Fruit fly (Drosophila melanogaster) whole organism, embryonic: ENCODE measurements around the gene tws.
A peak's percentile ranks its signal among the peaks of the same experiment; 100 is the strongest.

ENCODE experiments used
- Asciz ChIP-seq: fragments of 200-800 bp; sonication (Bioruptor generic); optimal IDR thresholded peaks from 2 replicates; lab custom pipeline; 2017; ENCODE audit warnings: missing biosample characterization, mild to moderate bottlenecking, missing genetic modification characterization, missing genetic modification reagents
- BtbVII ChIP-seq: fragments of 200-800 bp; sonication (Bioruptor generic); optimal IDR thresholded peaks from 3 replicates; lab custom pipeline; 2017; ENCODE audit warnings: missing biosample characterization, mild to moderate bottlenecking, missing genetic modification characterization
- CG10959 ChIP-seq: fragments of 200-800 bp; sonication (Bioruptor generic); IDR thresholded peaks from 2 replicates; pipeline ENCODE4 v1.3.6; 2022; ENCODE audit warnings: missing biosample characterization, missing genetic modification characterization
- CG10979 ChIP-seq: fragments of 200-800 bp; sonication (Bioruptor generic); optimal IDR thresholded peaks from 2 replicates; lab custom pipeline; 2018; ENCODE audit warnings: missing biosample characterization, mild to moderate bottlenecking, missing genetic modification characterization, moderate library complexity
- CG11398 ChIP-seq: fragments of 200-800 bp; sonication (Bioruptor generic); optimal IDR thresholded peaks from 2 replicates; lab custom pipeline; 2016; ENCODE audit warnings: missing biosample characterization, missing genetic modification characterization
- CG12071 ChIP-seq: fragments of 200-800 bp; sonication (Bioruptor generic); optimal IDR thresholded peaks from 3 replicates; lab custom pipeline; 2018; ENCODE audit warnings: missing biosample characterization, mild to moderate bottlenecking, missing genetic modification characterization
- CG12219 ChIP-seq: fragments of 200-800 bp; sonication (Bioruptor generic); optimal IDR thresholded peaks from 3 replicates; lab custom pipeline; 2018; ENCODE audit warnings: missing biosample characterization, mild to moderate bottlenecking, missing genetic modification characterization
- CG12769 ChIP-seq: fragments of 200-800 bp; sonication (Bioruptor generic); optimal IDR thresholded peaks from 2 replicates; lab custom pipeline; 2019; ENCODE audit warnings: missing biosample characterization, mild to moderate bottlenecking, missing genetic modification characterization, moderate library complexity
- CG14667 ChIP-seq: fragments of 200-800 bp; sonication (Bioruptor generic); IDR thresholded peaks from 2 replicates; pipeline ENCODE4 v1.3.6; 2022; ENCODE audit warnings: missing biosample characterization, missing genetic modification characterization
- CG16863 ChIP-seq: fragments of 200-800 bp; sonication (Bioruptor generic); optimal IDR thresholded peaks from 3 replicates; lab custom pipeline; 2016; ENCODE audit warnings: missing biosample characterization, missing genetic modification characterization
- CG43689 ChIP-seq: fragments of 200-800 bp; sonication (Bioruptor generic); IDR thresholded peaks from 2 replicates; pipeline ENCODE4 v1.3.6; 2022; ENCODE audit warnings: missing biosample characterization, missing genetic modification characterization
- CG4404 ChIP-seq: fragments of 200-800 bp; sonication (Bioruptor generic); IDR thresholded peaks from 2 replicates; pipeline ENCODE4 v1.3.6; 2022; ENCODE audit warnings: missing biosample characterization, missing genetic modification characterization
- CG5180 ChIP-seq: fragments of 200-800 bp; sonication (Bioruptor generic); optimal IDR thresholded peaks from 3 replicates; lab custom pipeline; 2017; ENCODE audit warnings: missing biosample characterization, missing genetic modification characterization, mild to moderate bottlenecking, moderate library complexity, missing genetic modification reagents
- CG6654 ChIP-seq: fragments of 200-800 bp; sonication (Bioruptor generic); optimal IDR thresholded peaks from 2 replicates; lab custom pipeline; 2017; ENCODE audit warnings: missing biosample characterization, mild to moderate bottlenecking, missing genetic modification characterization
- CG6765 ChIP-seq: fragments of 200-800 bp; sonication (Bioruptor generic); optimal IDR thresholded peaks from 3 replicates; lab custom pipeline; 2017; ENCODE audit warnings: missing biosample characterization, mild to moderate bottlenecking, missing genetic modification characterization
- CG8281 ChIP-seq: fragments of 200-800 bp; sonication (Bioruptor generic); optimal IDR thresholded peaks from 2 replicates; lab custom pipeline; 2018; ENCODE audit warnings: missing biosample characterization, mild to moderate bottlenecking, missing genetic modification characterization, moderate library complexity
- CG9609 ChIP-seq: fragments of 200-800 bp; sonication (Bioruptor generic); optimal IDR thresholded peaks from 3 replicates; lab custom pipeline; 2016; ENCODE audit warnings: missing biosample characterization, missing genetic modification characterization
- CrebB ChIP-seq: fragments of 200-800 bp; sonication (Bioruptor generic); optimal IDR thresholded peaks from 3 replicates; lab custom pipeline; 2018; ENCODE audit warnings: missing biosample characterization, mild to moderate bottlenecking, missing genetic modification characterization
- Gug ChIP-seq: fragments of 200-800 bp; sonication (Bioruptor generic); IDR thresholded peaks from 4 replicates; pipeline ENCODE4 v1.3.6; 2022; ENCODE audit warnings: missing biosample characterization, missing genetic modification characterization
- Med ChIP-seq: fragments of 200-800 bp; sonication (Bioruptor generic); peaks from one replicate; lab custom pipeline; 2016; ENCODE audit warnings: missing biosample characterization, missing genetic modification characterization, mild to moderate bottlenecking, inconsistent platforms, moderate library complexity
- Optix ChIP-seq: fragments of 200-800 bp; sonication (Bioruptor generic); IDR thresholded peaks from 3 replicates; pipeline ENCODE4 v1.3.6; 2022; ENCODE audit warnings: missing biosample characterization, missing genetic modification characterization
- Pdp1 ChIP-seq, 2 experiments: fragments of 200-800 bp; sonication (Bioruptor generic); optimal IDR thresholded peaks; 3 replicates each; lab custom pipeline; 2016; ENCODE audit warnings: missing biosample characterization in 2 of 2, missing genetic modification characterization in 2 of 2, mild to moderate bottlenecking in 1 of 2, moderate library complexity in 1 of 2
- Ptx1 ChIP-seq: fragments of 200-800 bp; sonication (Bioruptor generic); IDR thresholded peaks from 2 replicates; pipeline ENCODE4 v1.3.6; 2022; ENCODE audit warnings: missing biosample characterization, missing genetic modification characterization
- Scr ChIP-seq: fragments of 200-800 bp; sonication (Bioruptor generic); IDR thresholded peaks from 2 replicates; pipeline ENCODE4 v1.3.6; 2022; ENCODE audit warnings: missing biosample characterization, missing genetic modification characterization; ENCODE audit not compliant: partially characterized antibody
- Six4 ChIP-seq: fragments of 200-800 bp; sonication (Bioruptor generic); optimal IDR thresholded peaks from 2 replicates; lab custom pipeline; 2016; ENCODE audit warnings: missing biosample characterization, missing genetic modification characterization
- Usf ChIP-seq: fragments of 200-800 bp; sonication (Bioruptor generic); optimal IDR thresholded peaks from 2 replicates; lab custom pipeline; 2017; ENCODE audit warnings: missing genotype, missing biosample characterization, missing genetic modification characterization
- YL-1 ChIP-seq: fragments of 200-800 bp; sonication (Bioruptor generic); optimal IDR thresholded peaks from 3 replicates; lab custom pipeline; 2017; ENCODE audit warnings: missing biosample characterization, mild to moderate bottlenecking, missing genetic modification characterization
- ase ChIP-seq: fragments of 200-800 bp; sonication (Bioruptor generic); IDR thresholded peaks from 3 replicates; pipeline ENCODE4 v1.3.6; 2022; ENCODE audit warnings: missing biosample characterization, missing genetic modification characterization
- bsh ChIP-seq, 2 experiments: fragments of 200-800 bp; sonication (Bioruptor generic); optimal IDR thresholded peaks; 2 replicates each; lab custom pipeline; 2017 to 2018; ENCODE audit warnings: mild to moderate bottlenecking in 2 of 2, missing biosample characterization in 2 of 2, missing genetic modification characterization in 2 of 2, moderate library complexity in 1 of 2
- croc ChIP-seq: fragments of 200-800 bp; sonication (Bioruptor generic); conservative IDR thresholded peaks from 3 replicates; pipeline ENCODE4 v1.3.6; 2022; ENCODE audit warnings: missing biosample characterization, missing genetic modification characterization
- crol ChIP-seq: fragments of 200-800 bp; sonication (Bioruptor generic); IDR thresholded peaks from 2 replicates; pipeline ENCODE4 v1.3.6; 2022; ENCODE audit warnings: missing biosample characterization, missing genetic modification characterization
- dan ChIP-seq: fragments of 200-800 bp; sonication (Bioruptor generic); IDR thresholded peaks from 2 replicates; pipeline ENCODE4 v1.3.6; 2022; ENCODE audit warnings: missing biosample characterization, missing genetic modification characterization
- ems ChIP-seq: fragments of 200-800 bp; sonication (Bioruptor generic); optimal IDR thresholded peaks from 3 replicates; lab custom pipeline; 2016; ENCODE audit warnings: missing biosample characterization, missing genetic modification characterization
- fd96Cb ChIP-seq: fragments of 200-800 bp; sonication (Bioruptor generic); optimal IDR thresholded peaks from 2 replicates; lab custom pipeline; 2018; ENCODE audit warnings: missing biosample characterization, mild to moderate bottlenecking, missing genetic modification characterization, moderate library complexity
- fru ChIP-seq: fragments of >200 bp; optimal IDR thresholded peaks from 2 replicates; lab custom pipeline; 2017
- grau ChIP-seq: fragments of 200-800 bp; optimal IDR thresholded peaks from 3 replicates; lab custom pipeline; 2019; ENCODE audit warnings: missing biosample characterization, mild to moderate bottlenecking, missing genetic modification characterization, moderate library complexity
- h ChIP-seq: fragments of >200 bp; optimal IDR thresholded peaks from 2 replicates; lab custom pipeline; 2017
- jigr1 ChIP-seq: fragments of 200-800 bp; sonication (Bioruptor generic); IDR thresholded peaks from 3 replicates; pipeline ENCODE4 v1.3.6; 2022; ENCODE audit warnings: missing biosample characterization, missing genetic modification characterization
- jumu ChIP-seq: fragments of 200-800 bp; sonication (Bioruptor generic); optimal IDR thresholded peaks from 3 replicates; lab custom pipeline; 2016; ENCODE audit warnings: missing biosample characterization, missing genetic modification characterization
- kah ChIP-seq: fragments of 200-800 bp; sonication (Bioruptor generic); optimal IDR thresholded peaks from 2 replicates; lab custom pipeline; 2018; ENCODE audit warnings: missing biosample characterization, mild to moderate bottlenecking, missing genetic modification characterization
- otp ChIP-seq: fragments of 200-800 bp; sonication (Bioruptor generic); IDR thresholded peaks from 3 replicates; pipeline ENCODE4, ENCODE4 v1.3.6; 2022; ENCODE audit warnings: missing biosample characterization, missing genetic modification characterization
- rib ChIP-seq: fragments of 200-800 bp; sonication (Bioruptor generic); IDR thresholded peaks from 2 replicates; pipeline ENCODE4 v1.3.6; 2022; ENCODE audit warnings: missing biosample characterization, missing genetic modification characterization
- shn ChIP-seq: fragments of 200-800 bp; sonication (Bioruptor generic); optimal IDR thresholded peaks from 3 replicates; lab custom pipeline; 2016; ENCODE audit warnings: missing biosample characterization, missing genetic modification characterization
- sisA ChIP-seq: fragments of 200-800 bp; sonication (Bioruptor generic); IDR thresholded peaks from 2 replicates; pipeline ENCODE4 v1.3.6; 2022; ENCODE audit warnings: missing biosample characterization, missing genetic modification characterization
- so ChIP-seq: fragments of 200-800 bp; sonication (Bioruptor generic); IDR thresholded peaks from 3 replicates; pipeline ENCODE4 v1.3.6; 2022; ENCODE audit warnings: missing biosample characterization, missing genetic modification characterization
- sob ChIP-seq: fragments of 200-800 bp; sonication (Bioruptor generic); IDR thresholded peaks from 2 replicates; pipeline ENCODE4 v1.3.6; 2022; ENCODE audit warnings: missing biosample characterization, missing genetic modification characterization
- sqz ChIP-seq: fragments of 200-800 bp; sonication (Bioruptor generic); optimal IDR thresholded peaks from 3 replicates; lab custom pipeline; 2018; ENCODE audit warnings: missing biosample characterization, mild to moderate bottlenecking, missing genetic modification characterization
- stc ChIP-seq: fragments of 200-800 bp; sonication (Bioruptor generic); IDR thresholded peaks from 2 replicates; pipeline ENCODE4 v1.3.6; 2022; ENCODE audit warnings: missing biosample characterization, missing genetic modification characterization
- stwl ChIP-seq: fragments of 200-800 bp; sonication (Bioruptor generic); optimal IDR thresholded peaks from 3 replicates; lab custom pipeline; 2018; ENCODE audit warnings: missing biosample characterization, mild to moderate bottlenecking, missing genetic modification characterization, moderate library complexity
- vfl ChIP-seq: fragments of 200-800 bp; sonication (Bioruptor generic); optimal IDR thresholded peaks from 2 replicates; lab custom pipeline; 2016; ENCODE audit warnings: missing biosample characterization, missing genetic modification characterization
- wdn ChIP-seq: fragments of 200-800 bp; sonication (Bioruptor generic); IDR thresholded peaks from 2 replicates; pipeline ENCODE4 v1.3.6; 2022; ENCODE audit warnings: missing biosample characterization, missing genetic modification characterization
- z ChIP-seq: fragments of 200-800 bp; sonication (Bioruptor generic); IDR thresholded peaks from 3 replicates; pipeline ENCODE4 v1.3.6; 2022; ENCODE audit warnings: missing biosample characterization, missing genetic modification characterization

tws gene

dm6 chr3R:10137801-10138200, 1.8 kb downstream of the tws start:
- no peak for TF ChIP-seq CG4404 (GFP tag; lab: Robert Waterston, UW)
- no peak for TF ChIP-seq Six4 (GFP tag; lab: Kevin White, UChicago)
- TF ChIP-seq shn = no peak
- no peak for TF ChIP-seq CG8281 (tag; lab: Kevin White, UChicago)
- TF ChIP-seq CG12219 (GFP tag; lab: Kevin White, UChicago) = no peak
- TF ChIP-seq CG10959 (GFP tag; lab: Robert Waterston, UW) = no peak
- TF ChIP-seq ase (GFP tag; lab: Robert Waterston, UW) = no peak
- no peak for TF ChIP-seq dan (GFP tag; lab: Robert Waterston, UW)
- TF ChIP-seq fru (lab: Kevin White, UChicago) = no peak
- peak; percentile 30 for TF ChIP-seq CG12769 (tag; lab: Kevin White, UChicago)
- TF ChIP-seq stc (GFP tag; lab: Robert Waterston, UW) = no peak
- TF ChIP-seq bsh (GFP tag; optimal IDR thresholded peaks at IDR 0.05; lab: Kevin White, UChicago) = no peak
- no peak for TF ChIP-seq ems
- TF ChIP-seq Med (GFP tag; lab: Kevin White, UChicago) = peak; percentile 20
- TF ChIP-seq jumu (GFP tag; lab: Kevin White, UChicago) = no peak
- no peak for TF ChIP-seq BtbVII (GFP tag; lab: Kevin White, UChicago)
- TF ChIP-seq CG11398 (GFP tag; lab: Kevin White, UChicago) = no peak
- TF ChIP-seq CG6654 (GFP tag; lab: Kevin White, UChicago) = peak; percentile 65
- no peak for TF ChIP-seq grau (tag; lab: Kevin White, UChicago)
- no peak for TF ChIP-seq jigr1 (GFP tag; lab: Robert Waterston, UW)
- no peak for TF ChIP-seq vfl (GFP tag; lab: Kevin White, UChicago)
- TF ChIP-seq Gug (GFP tag; lab: Robert Waterston, UW) = no peak
- no peak for TF ChIP-seq Scr (GFP tag; lab: Robert Waterston, UW)
- TF ChIP-seq crol (GFP tag; lab: Robert Waterston, UW) = peak; percentile 59; the same call in 1 of the 2 replicates
- no peak for TF ChIP-seq Usf (GFP tag; lab: Kevin White, UChicago)
- no peak for TF ChIP-seq sqz
- no peak for TF ChIP-seq CG43689
- no peak for TF ChIP-seq YL-1 (GFP tag; lab: Kevin White, UChicago)

dm6 chr3R:10135011-10135410, 4.6 kb downstream of the tws start:
- TF ChIP-seq stwl (no peak), CG5180 (GFP tag; lab: Kevin White, UChicago) (peak; percentile 16), Optix (GFP tag; lab: Robert Waterston, UW) (0 out of 3 replicates have a peak, but pooled peaks have one; percentile 19), h (no peak), CG6765 (no peak), sob (0 out of 2 replicates have a peak, but pooled peaks have one; percentile 6), CG12071 (no peak), bsh (GFP tag; optimal IDR thresholded peaks at IDR 0.05; lab: Kevin White, UChicago) (no peak), CG9609 (GFP tag; lab: Kevin White, UChicago) (no peak), fd96Cb (tag; lab: Kevin White, UChicago) (no peak), wdn (no peak), kah (GFP tag; lab: Kevin White, UChicago) (no peak), Pdp1 (GFP tag; optimal IDR thresholded peaks at IDR 0.05; lab: Kevin White, UChicago) (peak in 1 of 2 experiments; percentile 52), croc (no peak), z (GFP tag; lab: Robert Waterston, UW) (0 out of 3 replicates have a peak, but pooled peaks have one; percentile 1), CG10979 (tag; lab: Kevin White, UChicago) (no peak), otp (GFP tag; lab: Robert Waterston, UW) (peak; percentile 88), CG16863 (GFP tag; lab: Kevin White, UChicago) (no peak), CrebB (tag; lab: Kevin White, UChicago) (no peak), so (GFP tag; lab: Robert Waterston, UW) (0 out of 3 replicates have a peak, but pooled peaks have one; percentile 25), sisA (GFP tag; lab: Robert Waterston, UW) (peak; percentile 16; the same call in 1 of the 2 replicates), rib (0 out of 2 replicates have a peak, but pooled peaks have one; percentile 53), Asciz (no peak), crol (GFP tag; lab: Robert Waterston, UW) (peak; percentile 33; the same call in 1 of the 2 replicates), Ptx1 (GFP tag; lab: Robert Waterston, UW) (no peak), CG14667 (GFP tag; lab: Robert Waterston, UW) (no peak)
